Fruit fly (Drosophila melanogaster) whole organism, prepupa: ENCODE measurements around the gene Ugt302E1.

Source experiments
- Eip75B ChIP-seq: fragments of 200-800 bp; sonication (Bioruptor generic); optimal IDR thresholded peaks from 3 replicates; lab custom pipeline; 2016; ENCODE audit warnings: missing biosample characterization, missing genetic modification characterization
- eg ChIP-seq: fragments of 200-800 bp; sonication (Bioruptor generic); IDR thresholded peaks from 3 replicates; pipeline ENCODE4 v1.3.6; 2022; ENCODE audit warnings: missing biosample characterization, missing genetic modification characterization

DNA sequence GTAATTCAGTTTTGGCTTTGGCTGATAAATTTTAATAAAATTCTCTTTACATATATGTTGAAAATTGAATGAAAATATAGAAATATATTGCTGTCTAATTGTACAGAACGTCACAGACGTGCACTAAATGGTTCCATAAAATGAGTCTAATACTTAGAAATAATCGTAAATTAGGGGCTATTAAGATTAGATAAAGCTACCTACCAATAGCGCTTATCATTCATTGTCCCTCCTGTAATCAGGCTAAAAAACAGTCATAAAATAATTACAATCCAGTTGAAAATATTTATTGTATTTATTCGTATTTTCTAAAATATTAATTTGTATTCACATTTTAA, 18.7 kb downstream of the Ugt302E1 start:
- TF ChIP-seq Eip75B (no peak), eg (no peak)
